Worm (Caenorhabditis elegans) whole organism, late embryonic: ENCODE measurements around the gene pfd-5.

Source experiments
- F13H6.1 ChIP-seq: sonication (generic microtip); optimal IDR thresholded peaks from 2 replicates; lab custom pipeline; 2016; ENCODE audit warnings: missing genetic modification characterization, missing compliant biosample characterization
- T23F11.4 ChIP-seq: fragments of 200-800 bp; sonication (Bioruptor generic); optimal IDR thresholded peaks from 2 replicates; lab custom pipeline; 2018; ENCODE audit warnings: mild to moderate bottlenecking, missing genetic modification characterization, missing compliant biosample characterization
- ama-1 ChIP-seq: fragments of 150-350 bp; optimal IDR thresholded peaks from 2 replicates; lab custom pipeline; 2014
- ceh-14 ChIP-seq: sonication (generic microtip); optimal IDR thresholded peaks from 2 replicates; lab custom pipeline; 2016; ENCODE audit warnings: missing genotype, missing genetic modification characterization, missing compliant biosample characterization
- ceh-34 ChIP-seq: sonication (generic microtip); optimal IDR thresholded peaks from 2 replicates; lab custom pipeline; 2016; ENCODE audit warnings: mild to moderate bottlenecking, missing genetic modification characterization, missing compliant biosample characterization
- ceh-6 ChIP-seq: fragments of 200-800 bp; sonication (Bioruptor generic); optimal IDR thresholded peaks from 2 replicates; lab custom pipeline; 2018; ENCODE audit warnings: mild to moderate bottlenecking, missing genetic modification characterization, missing compliant biosample characterization
- elt-2 ChIP-seq: sonication (generic microtip); optimal IDR thresholded peaks from 2 replicates; lab custom pipeline; 2016; ENCODE audit warnings: missing genetic modification reagents, missing genetic modification characterization, missing compliant biosample characterization
- nfya-1 ChIP-seq: sonication (generic microtip); optimal IDR thresholded peaks from 2 replicates; lab custom pipeline; 2017; ENCODE audit warnings: missing genetic modification characterization, mild to moderate bottlenecking, missing compliant biosample characterization, antibody characterized with exemption, moderate library complexity
- nhr-11 ChIP-seq: fragments of 150-350 bp; optimal IDR thresholded peaks from 2 replicates; lab custom pipeline; 2014; ENCODE audit warnings: missing biosample characterization, missing genetic modification characterization
- pha-4 ChIP-seq: fragments of 150-350 bp; optimal IDR thresholded peaks from 2 replicates; lab custom pipeline; 2018; ENCODE audit warnings: missing biosample characterization, missing genetic modification reagents, missing genetic modification characterization
- pros-1 ChIP-seq: fragments of 150-350 bp; optimal IDR thresholded peaks from 2 replicates; lab custom pipeline; 2014; ENCODE audit warnings: missing biosample characterization, missing genetic modification reagents, missing genetic modification characterization
- rnt-1 ChIP-seq: sonication (generic microtip); optimal IDR thresholded peaks from 2 replicates; lab custom pipeline; 2016; ENCODE audit warnings: missing genetic modification characterization, missing compliant biosample characterization
- sdc-2 ChIP-seq: sonication (generic microtip); optimal IDR thresholded peaks from 2 replicates; lab custom pipeline; 2016; ENCODE audit warnings: missing genotype, missing genetic modification characterization, missing compliant biosample characterization
- sox-4 ChIP-seq: sonication (generic microtip); optimal IDR thresholded peaks from 2 replicates; lab custom pipeline; 2017; ENCODE audit warnings: mild to moderate bottlenecking, missing genetic modification characterization, inconsistent platforms, missing compliant biosample characterization

DNA sequence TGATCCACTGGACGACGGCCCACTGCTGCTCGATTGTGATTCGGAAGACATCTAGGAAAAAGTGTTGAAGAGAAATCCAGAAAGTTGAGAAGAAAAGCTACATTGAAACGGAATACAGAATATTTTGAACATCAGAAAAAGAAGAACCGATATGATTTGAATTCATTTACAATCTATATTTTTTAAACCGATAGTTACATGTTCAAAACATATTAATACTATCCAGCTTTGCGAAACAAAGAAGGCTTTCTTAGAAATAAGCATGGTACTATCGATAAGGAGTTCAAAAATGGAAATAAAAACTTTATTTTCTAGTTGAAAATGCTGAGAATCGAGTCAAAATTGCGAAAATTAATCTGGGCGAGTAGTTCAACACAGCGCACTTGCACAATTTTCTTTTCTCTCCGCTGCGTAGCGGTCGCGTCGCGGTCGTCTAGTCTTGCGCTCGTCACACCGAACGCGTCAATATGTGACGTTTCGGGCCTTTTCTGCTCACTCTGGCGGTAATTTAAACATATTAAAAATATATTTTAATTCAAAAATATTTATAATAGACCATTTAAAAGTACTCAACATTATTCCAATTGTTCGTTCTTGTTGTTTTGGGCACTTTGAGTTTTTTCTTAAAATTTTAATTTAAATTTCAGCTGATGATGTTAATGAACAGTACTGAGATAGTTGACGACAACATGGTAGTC, 36.5 kb downstream of the pfd-5 start, which contains the start of the genes syf-2 and K04G7.1:
- TF ChIP-seq pros-1 = peak; percentile 5
- peak; percentile 57 for TF ChIP-seq ceh-34 (tag; lab: Kevin White, UChicago)
- no peak for TF ChIP-seq nhr-11
- no peak for TF ChIP-seq pha-4
- no peak for TF ChIP-seq ceh-6
- TF ChIP-seq ama-1 (lab: Kevin White, UChicago) = no peak
- no peak for TF ChIP-seq sdc-2 (tag; lab: Kevin White, UChicago)
- peak; percentile 70 for TF ChIP-seq elt-2
- no peak for TF ChIP-seq F13H6.1 (tag; lab: Kevin White, UChicago)
- no peak for TF ChIP-seq rnt-1 (tag; lab: Kevin White, UChicago)
- no peak for TF ChIP-seq sox-4 (tag; lab: Kevin White, UChicago)
- peak; percentile 68 for TF ChIP-seq ceh-14 (tag; lab: Kevin White, UChicago)
- TF ChIP-seq nfya-1 = peak; percentile 78
- TF ChIP-seq T23F11.4 (GFP tag; lab: Kevin White, UChicago) = no peak
